Fruit fly (Drosophila melanogaster): Measurements from ENCODE around the gene pkm.

Gene pkm

dm6 chrX:11584075-11584474 lies at the start of gene pkm:
Gene pkm, minus strand, starts transcription at chrX:11584175.
- TF ChIP-seq Snoo (tag; optimal IDR thresholded peaks at IDR 0.05): no peak
- TF ChIP-seq CG13204 (GFP tag; optimal IDR thresholded peaks at IDR 0.05): no peak
- TF ChIP-seq CG8301 (tag; optimal IDR thresholded peaks at IDR 0.05): no peak
- TF ChIP-seq Pif1A (GFP tag; optimal IDR thresholded peaks at IDR 0.05): no peak
- no peak for TF ChIP-seq rn (GFP tag; IDR thresholded peaks at IDR 0.05)
- no peak for TF ChIP-seq CG9948 (tag; optimal IDR thresholded peaks at IDR 0.05)
- no peak for TF ChIP-seq EcR (GFP tag; optimal IDR thresholded peaks at IDR 0.05)
- no peak for TF ChIP-seq CG14655 (GFP tag; optimal IDR thresholded peaks at IDR 0.05)

- TF ChIP-seq CG17806 (tag; optimal IDR thresholded peaks at IDR 0.05) (peak; percentile 60), CG15710 (tag; optimal IDR thresholded peaks at IDR 0.05) (peak; percentile 51), CG8159 (tag; optimal IDR thresholded peaks at IDR 0.05) (peak; percentile 45), CG14655 (GFP tag; optimal IDR thresholded peaks at IDR 0.05) (peak; percentile 32), CG8301 (tag; optimal IDR thresholded peaks at IDR 0.05) (peak; percentile 42), CG9948 (tag; optimal IDR thresholded peaks at IDR 0.05) (peak; percentile 37), CG34367 (tag; optimal IDR thresholded peaks at IDR 0.05) (peak; percentile 44)
Observed at dm6 chrX:11633199-11633598, 49.2 kb upstream of the pkm start.

- no peak for TF ChIP-seq CG34367 (tag; optimal IDR thresholded peaks at IDR 0.05)
- TF ChIP-seq rn (GFP tag; IDR thresholded peaks at IDR 0.05): no peak
- TF ChIP-seq CG12605 (GFP tag; IDR thresholded peaks at IDR 0.05): no peak
- TF ChIP-seq fd96Ca (GFP tag; IDR thresholded peaks at IDR 0.05): no peak
- TF ChIP-seq CG9948 (tag; optimal IDR thresholded peaks at IDR 0.05): no peak
- no peak for TF ChIP-seq CG13204 (GFP tag; optimal IDR thresholded peaks at IDR 0.05)
- no peak for TF ChIP-seq Ets98B (GFP tag; IDR thresholded peaks at IDR 0.05)
- no peak for TF ChIP-seq EcR (GFP tag; optimal IDR thresholded peaks at IDR 0.05)
- no peak for TF ChIP-seq Pif1B (GFP tag; optimal IDR thresholded peaks at IDR 0.05)
- no peak for TF ChIP-seq Pif1A (GFP tag; optimal IDR thresholded peaks at IDR 0.05)
- no peak for TF ChIP-seq CG4496 (GFP tag; IDR thresholded peaks at IDR 0.05)
- TF ChIP-seq CG10348 (GFP tag; IDR thresholded peaks at IDR 0.05): no peak
- TF ChIP-seq CG8301 (tag; optimal IDR thresholded peaks at IDR 0.05): no peak
- TF ChIP-seq D1 (tag; optimal IDR thresholded peaks at IDR 0.05): no peak
- TF ChIP-seq CG8159 (tag; optimal IDR thresholded peaks at IDR 0.05): no peak
- TF ChIP-seq gl (tag; optimal IDR thresholded peaks at IDR 0.05): no peak
- TF ChIP-seq CG32121 (GFP tag; IDR thresholded peaks at IDR 0.05): no peak
- no peak for TF ChIP-seq CG14655 (GFP tag; optimal IDR thresholded peaks at IDR 0.05)
Observed at dm6 chrX:11631704-11632103, 47.7 kb upstream of the pkm start.

- TF ChIP-seq Pif1A (GFP tag; optimal IDR thresholded peaks at IDR 0.05) (peak; percentile 19), CG9948 (tag; optimal IDR thresholded peaks at IDR 0.05) (no peak), gl (tag; optimal IDR thresholded peaks at IDR 0.05) (no peak), CG4496 (GFP tag; IDR thresholded peaks at IDR 0.05) (0 out of 3 replicates have a peak, but pooled peaks have one; percentile 26)
Observed at dm6 chrX:11628986-11629571, 45.1 kb upstream of the pkm start.

- peak; percentile 95 for TF ChIP-seq CG12605 (GFP tag; IDR thresholded peaks at IDR 0.05)
- peak; percentile 95 for TF ChIP-seq gl (tag; optimal IDR thresholded peaks at IDR 0.05)
- peak; percentile 95 for TF ChIP-seq Ets98B (GFP tag; IDR thresholded peaks at IDR 0.05)
- TF ChIP-seq CG34367 (tag; optimal IDR thresholded peaks at IDR 0.05): peak; percentile 97
- peak; percentile 88 for TF ChIP-seq rn (GFP tag; IDR thresholded peaks at IDR 0.05)
- TF ChIP-seq CG8159 (tag; optimal IDR thresholded peaks at IDR 0.05): peak; percentile 95
- peak; percentile 98 for TF ChIP-seq CG4496 (GFP tag; IDR thresholded peaks at IDR 0.05)
- TF ChIP-seq CG10348 (GFP tag; IDR thresholded peaks at IDR 0.05): peak; percentile 65
- peak; percentile 97 for TF ChIP-seq Pif1A (GFP tag; optimal IDR thresholded peaks at IDR 0.05)
- TF ChIP-seq CG15710 (tag; optimal IDR thresholded peaks at IDR 0.05): peak; percentile 97
- TF ChIP-seq EcR (GFP tag; optimal IDR thresholded peaks at IDR 0.05): peak; percentile 92
- TF ChIP-seq Pif1B (GFP tag; optimal IDR thresholded peaks at IDR 0.05): peak; percentile 96
- peak; percentile 96 for TF ChIP-seq CG14655 (GFP tag; optimal IDR thresholded peaks at IDR 0.05)
- peak; percentile 84 for TF ChIP-seq Snoo (tag; optimal IDR thresholded peaks at IDR 0.05)
- TF ChIP-seq D1 (tag; optimal IDR thresholded peaks at IDR 0.05): peak; percentile 90
- peak; percentile 95 for TF ChIP-seq CG32121 (GFP tag; IDR thresholded peaks at IDR 0.05)
- peak; percentile 89 for TF ChIP-seq CG13204 (GFP tag; optimal IDR thresholded peaks at IDR 0.05)
- TF ChIP-seq CG9948 (tag; optimal IDR thresholded peaks at IDR 0.05): peak; percentile 95
- TF ChIP-seq fd96Ca (GFP tag; IDR thresholded peaks at IDR 0.05): peak; percentile 87
- peak; percentile 97 for TF ChIP-seq CG17806 (tag; optimal IDR thresholded peaks at IDR 0.05)
- TF ChIP-seq CG8301 (tag; optimal IDR thresholded peaks at IDR 0.05): peak; percentile 93
Observed at dm6 chrX:11622649-11623425, 38.9 kb upstream of the pkm start.

All from whole organism, pupa.